Fruit fly (Drosophila melanogaster) whole organism, embryonic: ENCODE measurements around the gene teq.
A peak's percentile ranks its signal among the peaks of the same experiment; 100 is the strongest.

Source experiments
- Abd-B ChIP-seq: fragments of 200-800 bp; sonication (Bioruptor generic); optimal IDR thresholded peaks from 2 replicates; lab custom pipeline; 2018; ENCODE audit warnings: missing biosample characterization, mild to moderate bottlenecking, missing genetic modification characterization, moderate library complexity
- Atf3 ChIP-seq: fragments of 200-800 bp; sonication (Bioruptor generic); optimal IDR thresholded peaks from 3 replicates; lab custom pipeline; 2016; ENCODE audit warnings: missing biosample characterization, missing genetic modification characterization
- B-H1 ChIP-seq: fragments of 200-800 bp; sonication (Bioruptor generic); IDR thresholded peaks from 3 replicates; pipeline ENCODE4 v1.3.6; 2022; ENCODE audit warnings: missing biosample characterization, missing genetic modification characterization
- C15 ChIP-seq: fragments of 200-800 bp; sonication (Bioruptor generic); IDR thresholded peaks from 3 replicates; pipeline ENCODE4 v1.3.6; 2022; ENCODE audit warnings: missing biosample characterization, missing genetic modification characterization
- CG11695 ChIP-seq: fragments of 200-800 bp; sonication (Bioruptor generic); IDR thresholded peaks from 3 replicates; pipeline ENCODE4 v1.3.6; 2022; ENCODE audit warnings: missing biosample characterization, missing genetic modification characterization
- CG14014 ChIP-seq: fragments of 200-800 bp; sonication (Bioruptor generic); IDR thresholded peaks from 2 replicates; pipeline ENCODE4 v1.3.6; 2022; ENCODE audit warnings: missing biosample characterization, missing genetic modification characterization
- CG14050 ChIP-seq: fragments of 200-800 bp; sonication (Bioruptor generic); IDR thresholded peaks from 3 replicates; pipeline ENCODE4 v1.3.6; 2022; ENCODE audit warnings: missing biosample characterization, missing genetic modification characterization
- CG1602 ChIP-seq: fragments of 200-800 bp; sonication (Bioruptor generic); optimal IDR thresholded peaks from 3 replicates; lab custom pipeline; 2016; ENCODE audit warnings: missing biosample characterization, missing genetic modification characterization
- CG2875 ChIP-seq: fragments of 200-800 bp; sonication (Bioruptor generic); optimal IDR thresholded peaks from 2 replicates; lab custom pipeline; 2017; ENCODE audit warnings: missing biosample characterization, mild to moderate bottlenecking, missing genetic modification characterization, missing genetic modification reagents
- CG32532 ChIP-seq: fragments of 200-800 bp; sonication (Bioruptor generic); IDR thresholded peaks from 2 replicates; pipeline ENCODE4 v1.3.6; 2022; ENCODE audit warnings: missing biosample characterization, missing genetic modification characterization
- CG32767 ChIP-seq: fragments of 200-800 bp; sonication (Bioruptor generic); IDR thresholded peaks from 2 replicates; pipeline ENCODE4 v1.3.6; 2022; ENCODE audit warnings: missing biosample characterization, missing genetic modification characterization
- CG3407 ChIP-seq: fragments of 200-800 bp; sonication (Bioruptor generic); optimal IDR thresholded peaks from 2 replicates; lab custom pipeline; 2018; ENCODE audit warnings: missing biosample characterization, mild to moderate bottlenecking, missing genetic modification characterization
- CG4730 ChIP-seq: fragments of 200-800 bp; sonication (Bioruptor generic); IDR thresholded peaks from 2 replicates; pipeline ENCODE4 v1.3.6; 2022; ENCODE audit warnings: missing biosample characterization, missing genetic modification characterization
- CG5245 ChIP-seq: fragments of 200-800 bp; sonication (Bioruptor generic); optimal IDR thresholded peaks from 3 replicates; lab custom pipeline; 2016; ENCODE audit warnings: missing biosample characterization, missing genetic modification characterization
- CG5953 ChIP-seq: fragments of 200-800 bp; sonication (Bioruptor generic); IDR thresholded peaks from 2 replicates; pipeline ENCODE4 v1.3.6; 2022; ENCODE audit warnings: missing biosample characterization, missing genetic modification characterization
- CG6175 ChIP-seq: fragments of 200-800 bp; sonication (Bioruptor generic); IDR thresholded peaks from 3 replicates; pipeline ENCODE4 v1.3.6; 2022; ENCODE audit warnings: missing biosample characterization, missing genetic modification characterization
- CG6765 ChIP-seq: fragments of 200-800 bp; sonication (Bioruptor generic); optimal IDR thresholded peaks from 3 replicates; lab custom pipeline; 2017; ENCODE audit warnings: missing biosample characterization, mild to moderate bottlenecking, missing genetic modification characterization
- CG7556 ChIP-seq: fragments of 200-800 bp; sonication (Bioruptor generic); optimal IDR thresholded peaks from 2 replicates; lab custom pipeline; 2017; ENCODE audit warnings: missing biosample characterization, mild to moderate bottlenecking, missing genetic modification characterization
- CG8388 ChIP-seq: fragments of 200-800 bp; sonication (Bioruptor generic); optimal IDR thresholded peaks from 2 replicates; lab custom pipeline; 2019; ENCODE audit warnings: missing biosample characterization, mild to moderate bottlenecking, missing genetic modification characterization, moderate library complexity
- CG8765 ChIP-seq: fragments of 200-800 bp; sonication (Bioruptor generic); IDR thresholded peaks from 2 replicates; pipeline ENCODE4 v1.3.6; 2022; ENCODE audit warnings: missing biosample characterization, missing genetic modification characterization
- CG9932 ChIP-seq: fragments of 200-800 bp; sonication (Bioruptor generic); IDR thresholded peaks from 2 replicates; pipeline ENCODE4 v1.3.6; 2022; ENCODE audit warnings: missing biosample characterization, missing genetic modification characterization
- ERR ChIP-seq: fragments of 200-800 bp; sonication (Bioruptor generic); optimal IDR thresholded peaks from 2 replicates; lab custom pipeline; 2016; ENCODE audit warnings: missing biosample characterization, missing genetic modification characterization
- GATAe ChIP-seq: fragments of 200-800 bp; sonication (Bioruptor generic); conservative IDR thresholded peaks from 2 replicates; pipeline ENCODE4 v1.3.6; 2022; ENCODE audit warnings: missing biosample characterization, missing genetic modification characterization
- Gsc ChIP-seq: fragments of 200-800 bp; sonication (Bioruptor generic); IDR thresholded peaks from 2 replicates; pipeline ENCODE4 v1.3.6; 2022; ENCODE audit warnings: missing biosample characterization, missing genetic modification characterization
- Hr78 ChIP-seq, 2 experiments: fragments of 200-800 bp in 1 of 2; fragments of >200 bp in 1 of 2; sonication (Bioruptor generic) in 1 of 2; optimal IDR thresholded peaks; 2 replicates each; lab custom pipeline; 2017 to 2019; ENCODE audit warnings: missing biosample characterization in 2 of 2, missing genetic modification characterization in 2 of 2, mild to moderate bottlenecking in 1 of 2, moderate library complexity in 1 of 2
- Opbp ChIP-seq: fragments of 200-800 bp; sonication (Bioruptor generic); IDR thresholded peaks from 3 replicates; pipeline ENCODE4 v1.3.6; 2022; ENCODE audit warnings: missing biosample characterization, missing genetic modification characterization; ENCODE audit not compliant: partially characterized antibody
- PHDP ChIP-seq: fragments of 200-800 bp; sonication (Bioruptor generic); optimal IDR thresholded peaks from 3 replicates; lab custom pipeline; 2018; ENCODE audit warnings: missing biosample characterization, mild to moderate bottlenecking, missing genetic modification characterization, moderate library complexity
- Spps ChIP-seq: fragments of 200-800 bp; sonication (Bioruptor generic); optimal IDR thresholded peaks from 2 replicates; lab custom pipeline; 2018; ENCODE audit warnings: missing biosample characterization, mild to moderate bottlenecking, missing genetic modification characterization
- Stat92E ChIP-seq, 3 experiments: fragments of >200 bp in 2 of 3; fragments of 200-800 bp in 1 of 3; sonication (Bioruptor generic) in 1 of 3; optimal IDR thresholded peaks; 2 replicates each; lab custom pipeline; 2017 to 2019; ENCODE audit warnings: missing biosample characterization in 3 of 3, missing genetic modification characterization in 3 of 3, mild to moderate bottlenecking in 1 of 3, moderate library complexity in 1 of 3
- TFAM ChIP-seq: fragments of 200-800 bp; sonication (Bioruptor generic); optimal IDR thresholded peaks from 2 replicates; lab custom pipeline; 2017; ENCODE audit warnings: missing biosample characterization, missing genetic modification characterization, inconsistent platforms
- Usf ChIP-seq: fragments of 200-800 bp; sonication (Bioruptor generic); optimal IDR thresholded peaks from 2 replicates; lab custom pipeline; 2017; ENCODE audit warnings: missing genotype, missing biosample characterization, missing genetic modification characterization
- Xbp1 ChIP-seq: fragments of 200-800 bp; sonication (Bioruptor generic); optimal IDR thresholded peaks from 3 replicates; lab custom pipeline; 2016; ENCODE audit warnings: missing biosample characterization, mild to moderate bottlenecking, missing genetic modification characterization
- ac ChIP-seq: fragments of 200-800 bp; sonication (Bioruptor generic); optimal IDR thresholded peaks from 3 replicates; lab custom pipeline; 2017; ENCODE audit warnings: missing biosample characterization, mild to moderate bottlenecking, missing genetic modification characterization
- amos ChIP-seq: fragments of 200-800 bp; sonication (Bioruptor generic); IDR thresholded peaks from 2 replicates; pipeline ENCODE4 v1.3.6; 2022; ENCODE audit warnings: missing biosample characterization, missing genetic modification characterization; ENCODE audit not compliant: partially characterized antibody
- az2 ChIP-seq: fragments of 200-800 bp; sonication (Bioruptor generic); optimal IDR thresholded peaks from 3 replicates; lab custom pipeline; 2016; ENCODE audit warnings: missing biosample characterization, missing genetic modification characterization
- corto ChIP-seq: fragments of 200-800 bp; sonication (Bioruptor generic); optimal IDR thresholded peaks from 2 replicates; lab custom pipeline; 2016; ENCODE audit warnings: missing biosample characterization, mild to moderate bottlenecking, missing genetic modification characterization, moderate library complexity
- crc ChIP-seq: fragments of 200-800 bp; sonication (Bioruptor generic); optimal IDR thresholded peaks from 2 replicates; lab custom pipeline; 2016; ENCODE audit warnings: missing biosample characterization, missing genetic modification characterization
- en ChIP-seq: fragments of 200-800 bp; sonication (Bioruptor generic); optimal IDR thresholded peaks from 2 replicates; lab custom pipeline; 2016; ENCODE audit warnings: missing biosample characterization, missing genetic modification characterization
- gem ChIP-seq: fragments of 200-800 bp; sonication (Bioruptor generic); optimal IDR thresholded peaks from 2 replicates; lab custom pipeline; 2019; ENCODE audit warnings: missing biosample characterization, mild to moderate bottlenecking, missing genetic modification characterization, moderate library complexity
- ken ChIP-seq: fragments of 200-800 bp; sonication (Bioruptor generic); IDR thresholded peaks from 3 replicates; pipeline ENCODE4 v1.3.6; 2022; ENCODE audit warnings: missing biosample characterization, missing genetic modification characterization
- maf-S ChIP-seq: fragments of 200-800 bp; sonication (Bioruptor generic); optimal IDR thresholded peaks from 2 replicates; lab custom pipeline; 2016; ENCODE audit warnings: missing biosample characterization, missing genetic modification characterization
- mld ChIP-seq: fragments of 200-800 bp; sonication (Bioruptor generic); IDR thresholded peaks from 3 replicates; pipeline ENCODE4 v1.3.6; 2022; ENCODE audit warnings: missing biosample characterization, missing genetic modification characterization; ENCODE audit not compliant: partially characterized antibody
- nerfin-2 ChIP-seq: fragments of 200-800 bp; sonication (Bioruptor generic); IDR thresholded peaks from 2 replicates; pipeline ENCODE4 v1.3.6; 2022; ENCODE audit warnings: missing biosample characterization, missing genetic modification characterization; ENCODE audit not compliant: partially characterized antibody
- onecut ChIP-seq: fragments of 200-800 bp; sonication (Bioruptor generic); IDR thresholded peaks from 2 replicates; pipeline ENCODE4 v1.3.6; 2022; ENCODE audit warnings: missing biosample characterization, missing genetic modification characterization
- peb ChIP-seq: fragments of 200-800 bp; sonication (Bioruptor generic); IDR thresholded peaks from 2 replicates; pipeline ENCODE4 v1.3.6; 2022; ENCODE audit warnings: missing biosample characterization, missing genetic modification characterization
- pita ChIP-seq: fragments of 200-800 bp; sonication (Bioruptor generic); optimal IDR thresholded peaks from 2 replicates; lab custom pipeline; 2017; ENCODE audit warnings: missing biosample characterization, mild to moderate bottlenecking, missing genetic modification characterization
- psq ChIP-seq: fragments of 200-800 bp; sonication (Bioruptor generic); optimal IDR thresholded peaks from 2 replicates; lab custom pipeline; 2017; ENCODE audit warnings: missing biosample characterization, missing genetic modification characterization
- run ChIP-seq: fragments of 200-800 bp; sonication (Bioruptor generic); optimal IDR thresholded peaks from 3 replicates; lab custom pipeline; 2018; ENCODE audit warnings: missing biosample characterization, mild to moderate bottlenecking, missing genetic modification characterization
- usp ChIP-seq: fragments of >200 bp; optimal IDR thresholded peaks from 2 replicates; lab custom pipeline; 2017; ENCODE audit warnings: missing biosample characterization, missing genetic modification characterization
- wor ChIP-seq: fragments of 200-800 bp; sonication (Bioruptor generic); IDR thresholded peaks from 2 replicates; pipeline ENCODE4 v1.3.6; 2022; ENCODE audit warnings: missing biosample characterization, missing genetic modification characterization

teq gene

DNA sequence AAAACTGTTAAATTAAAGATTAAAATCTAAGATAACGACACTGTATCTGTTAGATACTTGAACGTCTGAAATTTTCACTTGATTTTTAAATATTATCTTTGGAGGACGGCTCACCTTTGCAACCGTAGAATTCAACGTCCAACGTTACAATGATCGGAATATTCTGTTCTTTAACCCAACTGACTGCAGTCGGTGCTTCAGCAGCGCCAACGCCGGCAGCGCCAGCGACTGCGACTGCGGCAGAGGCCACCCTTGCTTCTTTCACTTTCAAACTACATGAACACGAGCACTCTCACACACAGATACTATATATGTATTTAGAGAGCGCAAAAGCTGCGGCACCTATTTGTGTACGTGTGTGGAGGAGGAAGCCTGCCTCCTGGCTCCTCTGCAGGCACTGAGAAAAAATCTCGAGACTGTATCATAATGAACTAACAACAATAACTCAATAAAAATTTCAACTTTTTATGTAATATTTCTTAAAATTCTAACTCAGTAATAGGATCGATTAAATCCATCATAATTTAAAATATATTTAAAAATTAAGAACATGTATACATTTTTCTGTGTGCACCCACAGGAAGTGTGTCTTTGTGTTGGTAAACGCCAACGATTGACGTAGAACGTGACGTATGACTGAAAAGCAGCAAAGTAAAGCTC, 16.9 kb upstream of the teq start (continued):
- peak; percentile 72 for TF ChIP-seq CG8765 (GFP tag; lab: Robert Waterston, UW)
- TF ChIP-seq CG7556 (GFP tag; lab: Kevin White, UChicago): peak; percentile 96
- no peak for TF ChIP-seq Opbp
- TF ChIP-seq maf-S: peak; percentile 56
- peak; percentile 93 for TF ChIP-seq wor
- TF ChIP-seq Xbp1 (GFP tag; lab: Kevin White, UChicago): peak; percentile 90
- no peak for TF ChIP-seq en
- TF ChIP-seq pita (GFP tag; lab: Kevin White, UChicago): no peak
- TF ChIP-seq ERR (GFP tag; lab: Kevin White, UChicago): no peak
- no peak for TF ChIP-seq usp (GFP tag; lab: Kevin White, UChicago)
- peak in 1 of 3 experiments; percentile 72 for TF ChIP-seq Stat92E (GFP tag; optimal IDR thresholded peaks at IDR 0.05; lab: Kevin White, UChicago)
- TF ChIP-seq CG5953 (GFP tag; lab: Robert Waterston, UW): peak; percentile 80
- peak; percentile 88 for TF ChIP-seq CG14014 (GFP tag; lab: Robert Waterston, UW)
- peak; percentile 79 for TF ChIP-seq CG14050 (GFP tag; lab: Robert Waterston, UW)
- TF ChIP-seq C15: peak; percentile 69; the same call in 2 of the 3 replicates
- TF ChIP-seq ken (GFP tag; lab: Robert Waterston, UW): peak; percentile 85; the same call in 2 of the 3 replicates
- TF ChIP-seq CG11695 (GFP tag; lab: Robert Waterston, UW): peak; percentile 88
- TF ChIP-seq mld (GFP tag; lab: Robert Waterston, UW): no peak
- TF ChIP-seq CG32532 (GFP tag; lab: Robert Waterston, UW): peak; percentile 96
- TF ChIP-seq corto (GFP tag; lab: Kevin White, UChicago): peak; percentile 96
- TF ChIP-seq crc (GFP tag; lab: Kevin White, UChicago): no peak
- peak; percentile 87 for TF ChIP-seq az2 (GFP tag; lab: Kevin White, UChicago)
- peak; percentile 59 for TF ChIP-seq run
- peak; percentile 88 for TF ChIP-seq CG1602 (GFP tag; lab: Kevin White, UChicago)
- peak; percentile 75; the same call in 1 of the 3 replicates for TF ChIP-seq CG6175 (GFP tag; lab: Robert Waterston, UW)
- peak; percentile 73 for TF ChIP-seq Gsc (GFP tag; lab: Robert Waterston, UW)
- no peak for TF ChIP-seq amos
- peak; percentile 16 for TF ChIP-seq TFAM (GFP tag; lab: Kevin White, UChicago)
- peak; percentile 83 for TF ChIP-seq CG4730 (GFP tag; lab: Robert Waterston, UW)
- TF ChIP-seq GATAe: peak; percentile 56; the same call in 1 of the 2 replicates
- TF ChIP-seq CG5245 (GFP tag; lab: Kevin White, UChicago): peak; percentile 83
- TF ChIP-seq gem (tag; lab: Kevin White, UChicago): peak; percentile 95
- peak; percentile 94 for TF ChIP-seq CG9932
- peak; percentile 78 for TF ChIP-seq peb
- TF ChIP-seq Spps: peak; percentile 67
- peak; percentile 74 for TF ChIP-seq CG2875
- peak; percentile 80 for TF ChIP-seq Usf (GFP tag; lab: Kevin White, UChicago)
- TF ChIP-seq Atf3 (GFP tag; lab: Kevin White, UChicago): no peak
- peak; percentile 90 for TF ChIP-seq CG8388 (GFP tag; lab: Kevin White, UChicago)
- TF ChIP-seq nerfin-2 (GFP tag; lab: Robert Waterston, UW): no peak
- TF ChIP-seq CG6765 (GFP tag; lab: Kevin White, UChicago): peak; percentile 85
- peak; percentile 82 for TF ChIP-seq CG32767 (GFP tag; lab: Robert Waterston, UW)
- peak; percentile 94 for TF ChIP-seq PHDP (tag; lab: Kevin White, UChicago)
- peak; percentile 81 for TF ChIP-seq onecut (GFP tag; lab: Robert Waterston, UW)
- TF ChIP-seq Abd-B: peak; percentile 85
- TF ChIP-seq B-H1 (GFP tag; lab: Robert Waterston, UW): peak; percentile 78
- peak; percentile 25 for TF ChIP-seq ac (GFP tag; lab: Kevin White, UChicago)
- TF ChIP-seq CG3407 (GFP tag; lab: Kevin White, UChicago): peak; percentile 79
- TF ChIP-seq psq (GFP tag; lab: Kevin White, UChicago): peak; percentile 61
- TF ChIP-seq Hr78 (GFP tag; optimal IDR thresholded peaks at IDR 0.05; lab: Kevin White, UChicago): peak in 1 of 2 experiments; percentile 73
